Fruit fly (Drosophila melanogaster): ENCODE measurements around the gene CG13309.

Gene CG13309

DNA sequence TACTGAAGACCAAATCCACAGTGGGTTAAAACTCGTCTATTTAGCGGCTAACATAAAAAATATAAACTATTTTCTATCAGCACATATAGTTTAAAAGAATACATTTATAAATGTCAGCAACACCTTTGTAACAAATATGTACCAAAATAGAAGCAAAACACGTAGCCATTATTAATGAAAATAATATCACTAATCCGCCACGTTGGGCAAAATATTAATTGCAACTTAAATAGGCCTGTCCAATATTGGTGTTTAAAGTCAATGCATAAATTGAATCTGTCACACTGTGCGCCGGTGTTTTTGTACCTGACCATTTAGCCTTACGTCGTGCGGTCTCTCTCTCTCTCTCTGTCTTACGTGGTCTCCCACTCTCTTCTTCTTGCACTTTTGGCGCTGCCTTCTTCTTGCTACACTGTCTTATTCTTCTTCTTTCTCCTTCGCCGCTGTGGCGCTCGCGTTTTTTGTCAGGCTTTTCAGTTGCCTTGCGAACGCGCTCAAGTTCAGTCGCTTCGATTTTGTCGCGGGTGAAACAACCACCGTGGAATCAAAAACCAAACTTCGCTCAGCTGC lies 44.1 kb upstream of the CG13309 start:
- TF ChIP-seq dl (GFP tag; optimal IDR thresholded peaks at IDR 0.05; ENCODE audit: insufficient read depth in 1 of 2, partially characterized antibody in 2 of 2) (peak; percentile 9 to 73), CG32264 (GFP tag; optimal IDR thresholded peaks at IDR 0.05) (peak; percentile 87), N (GFP tag; optimal IDR thresholded peaks at IDR 0.05) (no peak), tai (GFP tag; optimal IDR thresholded peaks at IDR 0.05) (peak; percentile 94), Myc (optimal IDR thresholded peaks at IDR 0.05) (no peak), GATAd (GFP tag; optimal IDR thresholded peaks at IDR 0.05) (peak; percentile 68), sv (GFP tag; optimal IDR thresholded peaks at IDR 0.05) (peak; percentile 99), jim (GFP tag; optimal IDR thresholded peaks at IDR 0.05) (no peak), CG9705 (GFP tag; optimal IDR thresholded peaks at IDR 0.05) (peak; percentile 98), usp (GFP tag; optimal IDR thresholded peaks at IDR 0.05) (no peak), Jra (GFP tag; optimal IDR thresholded peaks at IDR 0.05) (peak; percentile 89), Dfd (GFP tag; optimal IDR thresholded peaks at IDR 0.05) (no peak), pan (optimal IDR thresholded peaks at IDR 0.05) (no peak), woc (GFP tag; optimal IDR thresholded peaks at IDR 0.05) (peak; percentile 97), HLH106 (tag; optimal IDR thresholded peaks at IDR 0.05) (peak; percentile 98), Mio (GFP tag; optimal IDR thresholded peaks at IDR 0.05) (peak; percentile 84), Abd-B (GFP tag; optimal IDR thresholded peaks at IDR 0.05) (no peak), Hnf4 (GFP tag; optimal IDR thresholded peaks at IDR 0.05) (peak; percentile 93), Rel (GFP tag; optimal IDR thresholded peaks at IDR 0.05) (peak; percentile 86), Rel (tag; optimal IDR thresholded peaks at IDR 0.05) (peak; percentile 78), OdsH (GFP tag; optimal IDR thresholded peaks at IDR 0.05) (peak; percentile 98), sage (GFP tag; optimal IDR thresholded peaks at IDR 0.05) (peak; percentile 93), br (GFP tag; optimal IDR thresholded peaks at IDR 0.05) (peak; percentile 97), h (GFP tag; optimal IDR thresholded peaks at IDR 0.05) (peak; percentile 98), lola (GFP tag; optimal IDR thresholded peaks at IDR 0.05) (no peak), dsf (GFP tag; optimal IDR thresholded peaks at IDR 0.05; ENCODE audit: borderline replicate concordance) (peak; percentile 82), Vsx2 (GFP tag; optimal IDR thresholded peaks at IDR 0.05; ENCODE audit: partially characterized antibody) (peak; percentile 87), dmrt93B (GFP tag; optimal IDR thresholded peaks at IDR 0.05) (peak; percentile 98), rgr (GFP tag; optimal IDR thresholded peaks at IDR 0.05) (peak; percentile 97), Hr78 (GFP tag; optimal IDR thresholded peaks at IDR 0.05) (no peak), Hr83 (GFP tag; optimal IDR thresholded peaks at IDR 0.05; ENCODE audit: poor library complexity, severe bottlenecking) (peak; percentile 76), fru (GFP tag; optimal IDR thresholded peaks at IDR 0.05) (peak; percentile 98), Dif (GFP tag; optimal IDR thresholded peaks at IDR 0.05; ENCODE audit: partially characterized antibody) (peak; percentile 41), brk (GFP tag; optimal IDR thresholded peaks at IDR 0.05) (peak; percentile 94), Sp1 (GFP tag; optimal IDR thresholded peaks at IDR 0.05) (peak; percentile 98), psq (GFP tag; optimal IDR thresholded peaks at IDR 0.05) (peak; percentile 96), foxo (GFP tag; optimal IDR thresholded peaks at IDR 0.05) (peak; percentile 86 to 97), ey (GFP tag; optimal IDR thresholded peaks at IDR 0.05) (peak; percentile 98), CrebA (GFP tag; optimal IDR thresholded peaks at IDR 0.05; ENCODE audit: borderline replicate concordance) (peak; percentile 70)

- no peak for TF ChIP-seq jim (GFP tag; optimal IDR thresholded peaks at IDR 0.05)
- no peak for TF ChIP-seq Abd-B (GFP tag; optimal IDR thresholded peaks at IDR 0.05)
- TF ChIP-seq ey (GFP tag; optimal IDR thresholded peaks at IDR 0.05), result peak; percentile 64
- no peak for TF ChIP-seq Vsx2 (GFP tag; optimal IDR thresholded peaks at IDR 0.05; ENCODE audit: partially characterized antibody)
- TF ChIP-seq foxo (GFP tag; optimal IDR thresholded peaks at IDR 0.05), result peak in 1 of 2 experiments; percentile 59
- TF ChIP-seq Hr78 (GFP tag; optimal IDR thresholded peaks at IDR 0.05), result no peak
- no peak for TF ChIP-seq brk (GFP tag; optimal IDR thresholded peaks at IDR 0.05)
- TF ChIP-seq Dif (GFP tag; optimal IDR thresholded peaks at IDR 0.05; ENCODE audit: partially characterized antibody), result no peak
- no peak for TF ChIP-seq CrebA (GFP tag; optimal IDR thresholded peaks at IDR 0.05; ENCODE audit: borderline replicate concordance)
- no peak for TF ChIP-seq dl (GFP tag; optimal IDR thresholded peaks at IDR 0.05; ENCODE audit: insufficient read depth in 1 of 2, partially characterized antibody in 2 of 2)
- peak; percentile 19 for TF ChIP-seq sv (GFP tag; optimal IDR thresholded peaks at IDR 0.05)
- TF ChIP-seq h (GFP tag; optimal IDR thresholded peaks at IDR 0.05), result peak; percentile 63
- no peak for TF ChIP-seq woc (GFP tag; optimal IDR thresholded peaks at IDR 0.05)
- TF ChIP-seq psq (GFP tag; optimal IDR thresholded peaks at IDR 0.05), result peak; percentile 13
- TF ChIP-seq dmrt93B (GFP tag; optimal IDR thresholded peaks at IDR 0.05), result peak; percentile 52
- TF ChIP-seq N (GFP tag; optimal IDR thresholded peaks at IDR 0.05), result no peak
- TF ChIP-seq GATAd (GFP tag; optimal IDR thresholded peaks at IDR 0.05), result no peak
- TF ChIP-seq Dfd (GFP tag; optimal IDR thresholded peaks at IDR 0.05), result no peak
- TF ChIP-seq Sp1 (GFP tag; optimal IDR thresholded peaks at IDR 0.05), result peak; percentile 31
- TF ChIP-seq fru (GFP tag; optimal IDR thresholded peaks at IDR 0.05), result peak; percentile 65
- peak; percentile 56 for TF ChIP-seq HLH106 (tag; optimal IDR thresholded peaks at IDR 0.05)
- no peak for TF ChIP-seq sage (GFP tag; optimal IDR thresholded peaks at IDR 0.05)
- TF ChIP-seq Mio (GFP tag; optimal IDR thresholded peaks at IDR 0.05), result no peak
- peak; percentile 53 for TF ChIP-seq OdsH (GFP tag; optimal IDR thresholded peaks at IDR 0.05)
- TF ChIP-seq tai (GFP tag; optimal IDR thresholded peaks at IDR 0.05), result peak; percentile 6
- no peak for TF ChIP-seq lola (GFP tag; optimal IDR thresholded peaks at IDR 0.05)
- TF ChIP-seq dsf (GFP tag; optimal IDR thresholded peaks at IDR 0.05; ENCODE audit: borderline replicate concordance), result no peak
- TF ChIP-seq pan (optimal IDR thresholded peaks at IDR 0.05), result no peak
- no peak for TF ChIP-seq Jra (GFP tag; optimal IDR thresholded peaks at IDR 0.05)
- peak; percentile 45 for TF ChIP-seq rgr (GFP tag; optimal IDR thresholded peaks at IDR 0.05)
- TF ChIP-seq CG32264 (GFP tag; optimal IDR thresholded peaks at IDR 0.05), result peak; percentile 13
- TF ChIP-seq Rel (GFP tag; optimal IDR thresholded peaks at IDR 0.05), result no peak
- TF ChIP-seq Rel (tag; optimal IDR thresholded peaks at IDR 0.05), result no peak
- no peak for TF ChIP-seq Hnf4 (GFP tag; optimal IDR thresholded peaks at IDR 0.05)
- peak; percentile 59 for TF ChIP-seq br (GFP tag; optimal IDR thresholded peaks at IDR 0.05)
- TF ChIP-seq Myc (optimal IDR thresholded peaks at IDR 0.05), result no peak
- TF ChIP-seq usp (GFP tag; optimal IDR thresholded peaks at IDR 0.05), result no peak
- no peak for TF ChIP-seq Hr83 (GFP tag; optimal IDR thresholded peaks at IDR 0.05; ENCODE audit: poor library complexity, severe bottlenecking)
- TF ChIP-seq CG9705 (GFP tag; optimal IDR thresholded peaks at IDR 0.05), result no peak
These were observed 42.3 kb upstream of the CG13309 start for dm6 chr3L:8767876-8768275.
